Fruit fly (Drosophila melanogaster) whole organism, embryonic: Measurements from ENCODE around the gene CG8668.

Experiments used
- Adf1 ChIP-seq: fragments of 200-800 bp; sonication (Bioruptor generic); IDR thresholded peaks from 2 replicates; pipeline ENCODE4 v1.3.6; 2022; ENCODE audit warnings: missing biosample characterization, missing genetic modification characterization
- Antp ChIP-seq: fragments of 200-800 bp; sonication (Bioruptor generic); optimal IDR thresholded peaks from 3 replicates; lab custom pipeline; 2016; ENCODE audit warnings: missing biosample characterization, missing genetic modification characterization
- Atf-2 ChIP-seq: fragments of 200-800 bp; sonication (Bioruptor generic); optimal IDR thresholded peaks from 2 replicates; lab custom pipeline; 2016; ENCODE audit warnings: missing biosample characterization, missing genetic modification characterization
- Blimp-1 ChIP-seq: fragments of 200-800 bp; sonication (Bioruptor generic); optimal IDR thresholded peaks from 3 replicates; lab custom pipeline; 2018; ENCODE audit warnings: missing biosample characterization, missing genetic modification characterization, mild to moderate bottlenecking, moderate library complexity, missing genetic modification reagents
- BtbVII ChIP-seq: fragments of 200-800 bp; sonication (Bioruptor generic); optimal IDR thresholded peaks from 3 replicates; lab custom pipeline; 2017; ENCODE audit warnings: missing biosample characterization, mild to moderate bottlenecking, missing genetic modification characterization
- CG10147 ChIP-seq: fragments of 200-800 bp; sonication (Bioruptor generic); optimal IDR thresholded peaks from 2 replicates; lab custom pipeline; 2019; ENCODE audit warnings: missing biosample characterization, mild to moderate bottlenecking, missing genetic modification characterization, moderate library complexity
- CG1024 ChIP-seq: fragments of 200-800 bp; sonication (Bioruptor generic); IDR thresholded peaks from 2 replicates; pipeline ENCODE4 v1.3.6; 2022; ENCODE audit warnings: missing biosample characterization, missing genetic modification characterization
- CG11560 ChIP-seq: fragments of 200-800 bp; sonication (Bioruptor generic); IDR thresholded peaks from 3 replicates; pipeline ENCODE4 v1.3.6; 2022; ENCODE audit warnings: missing biosample characterization, missing genetic modification characterization
- CG12104 ChIP-seq: fragments of 200-800 bp; sonication (Bioruptor generic); optimal IDR thresholded peaks from 3 replicates; lab custom pipeline; 2016; ENCODE audit warnings: missing biosample characterization, missing genetic modification characterization
- CG17829 ChIP-seq: fragments of 200-800 bp; optimal IDR thresholded peaks from 2 replicates; lab custom pipeline; 2019; ENCODE audit warnings: missing biosample characterization, mild to moderate bottlenecking, missing genetic modification characterization, moderate library complexity
- CG2199 ChIP-seq: fragments of 200-800 bp; sonication (Bioruptor generic); IDR thresholded peaks from 3 replicates; pipeline ENCODE4 v1.3.6; 2022; ENCODE audit warnings: missing biosample characterization, missing genetic modification characterization
- CG2678 ChIP-seq: fragments of 200-800 bp; sonication (Bioruptor generic); optimal IDR thresholded peaks from 3 replicates; lab custom pipeline; 2019; ENCODE audit warnings: missing biosample characterization, mild to moderate bottlenecking, missing genetic modification characterization, moderate library complexity
- CG2712 ChIP-seq: fragments of 200-800 bp; optimal IDR thresholded peaks from 3 replicates; lab custom pipeline; 2019; ENCODE audit warnings: missing biosample characterization, mild to moderate bottlenecking, missing genetic modification characterization, moderate library complexity
- CG31224 ChIP-seq: fragments of 200-800 bp; sonication (Bioruptor generic); IDR thresholded peaks from 2 replicates; pipeline ENCODE4 v1.3.6; 2022; ENCODE audit warnings: missing biosample characterization, missing genetic modification characterization
- CG31388 ChIP-seq: fragments of 200-800 bp; sonication (Bioruptor generic); optimal IDR thresholded peaks from 2 replicates; lab custom pipeline; 2016; ENCODE audit warnings: missing biosample characterization, missing genetic modification characterization
- CG32532 ChIP-seq: fragments of 200-800 bp; sonication (Bioruptor generic); IDR thresholded peaks from 2 replicates; pipeline ENCODE4 v1.3.6; 2022; ENCODE audit warnings: missing biosample characterization, missing genetic modification characterization
- CG33213 ChIP-seq: fragments of 200-800 bp; sonication (Bioruptor generic); optimal IDR thresholded peaks from 3 replicates; lab custom pipeline; 2016; ENCODE audit warnings: missing biosample characterization, missing genetic modification characterization
- CG3838 ChIP-seq: fragments of 200-800 bp; sonication (Bioruptor generic); optimal IDR thresholded peaks from 3 replicates; lab custom pipeline; 2016; ENCODE audit warnings: missing biosample characterization, missing genetic modification characterization
- CG4424 ChIP-seq: fragments of 200-800 bp; sonication (Bioruptor generic); optimal IDR thresholded peaks from 3 replicates; lab custom pipeline; 2016; ENCODE audit warnings: missing biosample characterization, missing genetic modification characterization
- CG6272 ChIP-seq: fragments of 200-800 bp; sonication (Bioruptor generic); IDR thresholded peaks from 2 replicates; pipeline ENCODE4 v1.3.6; 2022; ENCODE audit warnings: missing biosample characterization, missing genetic modification characterization
- CG6765 ChIP-seq: fragments of 200-800 bp; sonication (Bioruptor generic); optimal IDR thresholded peaks from 3 replicates; lab custom pipeline; 2017; ENCODE audit warnings: missing biosample characterization, mild to moderate bottlenecking, missing genetic modification characterization
- CG7372 ChIP-seq: fragments of 200-800 bp; sonication (Bioruptor generic); IDR thresholded peaks from 2 replicates; pipeline ENCODE4 v1.3.6; 2022; ENCODE audit warnings: missing biosample characterization, missing genetic modification characterization
- CG8089 ChIP-seq: fragments of 200-800 bp; sonication (Bioruptor generic); optimal IDR thresholded peaks from 3 replicates; lab custom pipeline; 2016; ENCODE audit warnings: missing biosample characterization, missing genetic modification characterization
- CG8359 ChIP-seq: fragments of 200-800 bp; sonication (Bioruptor generic); optimal IDR thresholded peaks from 2 replicates; lab custom pipeline; 2017; ENCODE audit warnings: missing biosample characterization, mild to moderate bottlenecking, missing genetic modification characterization, borderline replicate concordance
- CG8924 ChIP-seq: fragments of 200-800 bp; optimal IDR thresholded peaks from 3 replicates; lab custom pipeline; 2019; ENCODE audit warnings: missing biosample characterization, mild to moderate bottlenecking, missing genetic modification characterization, moderate library complexity
- CG9932 ChIP-seq: fragments of 200-800 bp; sonication (Bioruptor generic); IDR thresholded peaks from 2 replicates; pipeline ENCODE4 v1.3.6; 2022; ENCODE audit warnings: missing biosample characterization, missing genetic modification characterization
- CTCF ChIP-seq: fragments of 200-800 bp; sonication (Bioruptor generic); optimal IDR thresholded peaks from 2 replicates; lab custom pipeline; 2017; ENCODE audit warnings: missing biosample characterization, mild to moderate bottlenecking, missing genetic modification characterization, moderate library complexity
- Dp ChIP-seq: fragments of 200-800 bp; sonication (Bioruptor generic); optimal IDR thresholded peaks from 2 replicates; lab custom pipeline; 2018; ENCODE audit warnings: missing biosample characterization, mild to moderate bottlenecking, missing genetic modification characterization, moderate library complexity
- Dref ChIP-seq: fragments of 200-800 bp; sonication (Bioruptor generic); IDR thresholded peaks from 2 replicates; pipeline ENCODE4 v1.3.6; 2022; ENCODE audit warnings: missing biosample characterization, missing genetic modification characterization
- Gsc ChIP-seq: fragments of 200-800 bp; sonication (Bioruptor generic); IDR thresholded peaks from 2 replicates; pipeline ENCODE4 v1.3.6; 2022; ENCODE audit warnings: missing biosample characterization, missing genetic modification characterization
- Jarid2 ChIP-seq: fragments of 200-800 bp; sonication (Bioruptor generic); optimal IDR thresholded peaks from 3 replicates; lab custom pipeline; 2017; ENCODE audit warnings: mild to moderate bottlenecking, missing biosample characterization, missing genetic modification reagents, missing genetic modification characterization
- Kr ChIP-seq: fragments of 200-800 bp; sonication (Bioruptor generic); optimal IDR thresholded peaks from 2 replicates; lab custom pipeline; 2017; ENCODE audit warnings: missing biosample characterization, mild to moderate bottlenecking, missing genetic modification characterization
- NfI ChIP-seq: fragments of 200-800 bp; sonication (Bioruptor generic); optimal IDR thresholded peaks from 3 replicates; lab custom pipeline; 2018; ENCODE audit warnings: missing biosample characterization, mild to moderate bottlenecking, missing genetic modification characterization, moderate library complexity
- Optix ChIP-seq: fragments of 200-800 bp; sonication (Bioruptor generic); IDR thresholded peaks from 3 replicates; pipeline ENCODE4 v1.3.6; 2022; ENCODE audit warnings: missing biosample characterization, missing genetic modification characterization
- PHDP ChIP-seq: fragments of 200-800 bp; sonication (Bioruptor generic); optimal IDR thresholded peaks from 3 replicates; lab custom pipeline; 2018; ENCODE audit warnings: missing biosample characterization, mild to moderate bottlenecking, missing genetic modification characterization, moderate library complexity
- ap ChIP-seq: fragments of 200-800 bp; sonication (Bioruptor generic); IDR thresholded peaks from 2 replicates; pipeline ENCODE4 v1.3.6; 2022; ENCODE audit warnings: missing biosample characterization, missing genetic modification characterization
- ara ChIP-seq: fragments of 200-800 bp; sonication (Bioruptor generic); IDR thresholded peaks from 2 replicates; pipeline ENCODE4 v1.3.6; 2022; ENCODE audit warnings: missing biosample characterization, missing genetic modification characterization
- ash1 ChIP-seq: fragments of 200-800 bp; sonication (Bioruptor generic); optimal IDR thresholded peaks from 2 replicates; lab custom pipeline; 2018; ENCODE audit warnings: missing biosample characterization, mild to moderate bottlenecking, missing genetic modification characterization
- cad ChIP-seq: fragments of >200 bp; optimal IDR thresholded peaks from 2 replicates; lab custom pipeline; 2017; ENCODE audit warnings: missing biosample characterization, missing genetic modification characterization
- caup ChIP-seq: fragments of 200-800 bp; sonication (Bioruptor generic); optimal IDR thresholded peaks from 3 replicates; lab custom pipeline; 2017; ENCODE audit warnings: missing biosample characterization, mild to moderate bottlenecking, missing genetic modification characterization, moderate library complexity; ENCODE audit not compliant: severe bottlenecking
- corto ChIP-seq: fragments of 200-800 bp; sonication (Bioruptor generic); optimal IDR thresholded peaks from 2 replicates; lab custom pipeline; 2016; ENCODE audit warnings: missing biosample characterization, mild to moderate bottlenecking, missing genetic modification characterization, moderate library complexity
- eve ChIP-seq, 2 experiments: fragments of >200 bp; optimal IDR thresholded peaks; 2 replicates each; lab custom pipeline; 2017; ENCODE audit warnings: missing biosample characterization in 2 of 2, missing genetic modification characterization in 2 of 2
- fru ChIP-seq: fragments of >200 bp; optimal IDR thresholded peaks from 2 replicates; lab custom pipeline; 2017
- gsb-n ChIP-seq: fragments of 200-800 bp; sonication (Bioruptor generic); optimal IDR thresholded peaks from 3 replicates; lab custom pipeline; 2018; ENCODE audit warnings: missing biosample characterization, mild to moderate bottlenecking, missing genetic modification characterization
- insv ChIP-seq, 2 experiments: fragments of 200-800 bp; sonication (Bioruptor generic); optimal IDR thresholded peaks; 3 replicates each; lab custom pipeline; 2016 to 2018; ENCODE audit warnings: missing biosample characterization in 2 of 2, missing genetic modification characterization in 2 of 2
- lov ChIP-seq, 2 experiments: fragments of 200-800 bp in 1 of 2; fragments of >200 bp in 1 of 2; sonication (Bioruptor generic) in 1 of 2; IDR thresholded peaks in 1 of 2; optimal IDR thresholded peaks in 1 of 2; 2 replicates in 1 of 2; 3 replicates in 1 of 2; pipeline versions ENCODE4 v1.3.6 to Lab custom; 2017 to 2022; ENCODE audit warnings: missing biosample characterization in 1 of 2, missing genetic modification characterization in 1 of 2
- pum ChIP-seq: fragments of 200-800 bp; sonication (Bioruptor generic); optimal IDR thresholded peaks from 2 replicates; lab custom pipeline; 2016; ENCODE audit warnings: missing biosample characterization, missing genetic modification characterization
- sim ChIP-seq: fragments of 200-800 bp; sonication (Bioruptor generic); IDR thresholded peaks from 2 replicates; pipeline ENCODE4 v1.3.6; 2022; ENCODE audit warnings: missing biosample characterization, missing genetic modification characterization
- sna ChIP-seq: fragments of 200-800 bp; sonication (Bioruptor generic); IDR thresholded peaks from 2 replicates; pipeline ENCODE4 v1.3.6; 2022; ENCODE audit warnings: missing biosample characterization, missing genetic modification characterization; ENCODE audit not compliant: partially characterized antibody
- stc ChIP-seq: fragments of 200-800 bp; sonication (Bioruptor generic); IDR thresholded peaks from 2 replicates; pipeline ENCODE4 v1.3.6; 2022; ENCODE audit warnings: missing biosample characterization, missing genetic modification characterization

Gene CG8668

DNA sequence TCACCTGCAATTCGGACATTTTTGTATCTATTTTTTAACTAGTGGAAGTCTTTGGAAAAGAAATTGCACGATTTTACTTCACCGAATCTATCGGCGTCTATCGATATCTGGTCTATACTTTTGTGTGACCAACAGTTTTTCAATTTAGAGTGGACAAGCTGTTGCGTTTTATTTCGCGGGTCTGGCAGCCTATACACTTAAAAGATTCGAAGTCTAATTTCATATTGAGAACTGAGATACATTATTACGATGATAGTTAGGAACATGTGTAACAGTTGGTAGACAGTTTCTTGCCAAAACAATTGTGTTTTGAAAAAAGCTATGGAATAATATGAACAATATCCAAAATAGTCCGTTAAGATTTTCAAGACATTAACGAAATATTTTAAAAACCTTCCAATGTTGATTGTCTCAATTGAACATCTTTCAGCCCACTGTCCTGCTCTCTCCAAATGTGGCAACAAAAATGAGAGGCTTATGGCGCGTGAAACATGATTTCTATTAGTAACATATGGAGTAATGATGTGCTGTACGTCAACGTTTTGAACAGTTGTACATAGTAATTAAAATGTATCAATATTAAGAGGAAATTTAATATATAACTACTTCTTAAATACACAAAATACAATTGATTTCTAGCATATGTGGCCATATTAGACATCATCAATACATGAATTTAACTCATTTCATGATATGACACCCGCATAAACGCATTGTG, 35.7 kb downstream of the CG8668 start, which contains the start of gene Acbp1 (continued):
- no peak for TF ChIP-seq Jarid2 (GFP tag; lab: Kevin White, UChicago)
- TF ChIP-seq Adf1 (GFP tag; lab: Robert Waterston, UW), result peak; percentile 75
- peak; percentile 98 for TF ChIP-seq CG6765 (GFP tag; lab: Kevin White, UChicago)
- peak in 1 of 2 experiments; percentile 86 for TF ChIP-seq insv (GFP tag; optimal IDR thresholded peaks at IDR 0.05; lab: Kevin White, UChicago)
- peak; percentile 87; the same call in 1 of the 2 replicates for TF ChIP-seq ara (GFP tag; lab: Robert Waterston, UW)
- TF ChIP-seq Dref (GFP tag; lab: Robert Waterston, UW), result peak; percentile 88
- TF ChIP-seq Atf-2 (GFP tag; lab: Kevin White, UChicago), result peak; percentile 91
- peak; percentile 99 for TF ChIP-seq CG2712
- TF ChIP-seq CG7372, result peak; percentile 90
- TF ChIP-seq Antp (GFP tag; lab: Kevin White, UChicago), result peak; percentile 97
- peak; percentile 89 for TF ChIP-seq corto (GFP tag; lab: Kevin White, UChicago)
- peak; percentile 96 for TF ChIP-seq Blimp-1
- peak; percentile 96 for TF ChIP-seq CG9932 (GFP tag; lab: Robert Waterston, UW)
- TF ChIP-seq Kr, result peak; percentile 92
- peak; percentile 99 for TF ChIP-seq CG17829 (tag; lab: Kevin White, UChicago)
- TF ChIP-seq CG11560 (tag; lab: Robert Waterston, UW), result peak; percentile 80
- peak; percentile 40 for TF ChIP-seq ash1 (GFP tag; lab: Kevin White, UChicago)
- peak; percentile 95 for TF ChIP-seq caup (GFP tag; lab: Kevin White, UChicago)
- TF ChIP-seq eve (GFP tag; optimal IDR thresholded peaks at IDR 0.05; lab: Kevin White, UChicago), result peak in 1 of 2 experiments; percentile 99
- TF ChIP-seq CG33213 (GFP tag; lab: Kevin White, UChicago), result peak; percentile 95
- peak; percentile 93 for TF ChIP-seq CG32532 (GFP tag; lab: Robert Waterston, UW)
- TF ChIP-seq CG8089 (GFP tag; lab: Kevin White, UChicago), result peak; percentile 92
- TF ChIP-seq CG10147 (GFP tag; lab: Kevin White, UChicago), result peak; percentile 98
- peak; percentile 98 for TF ChIP-seq gsb-n (tag; lab: Kevin White, UChicago)
- TF ChIP-seq CG4424 (GFP tag; lab: Kevin White, UChicago), result peak; percentile 95
- peak; percentile 99 for TF ChIP-seq BtbVII (GFP tag; lab: Kevin White, UChicago)
- TF ChIP-seq Dp (GFP tag; lab: Kevin White, UChicago), result peak; percentile 61
- no peak for TF ChIP-seq fru (lab: Kevin White, UChicago)
- peak; percentile 71 for TF ChIP-seq CG1024 (GFP tag; lab: Robert Waterston, UW)
- peak; percentile 85 for TF ChIP-seq CG31224 (GFP tag; lab: Robert Waterston, UW)
- TF ChIP-seq sna (GFP tag; lab: Robert Waterston, UW), result peak; percentile 80
- TF ChIP-seq CG12104, result peak; percentile 91
- peak; percentile 82 for TF ChIP-seq CG3838
- peak; percentile 99 for TF ChIP-seq CG8924 (tag; lab: Kevin White, UChicago)
- TF ChIP-seq CG2199 (GFP tag; lab: Robert Waterston, UW), result peak; percentile 88; the same call in 1 of the 3 replicates
- TF ChIP-seq ap (GFP tag; lab: Robert Waterston, UW), result peak; percentile 78
- TF ChIP-seq Gsc (GFP tag; lab: Robert Waterston, UW), result no peak
- TF ChIP-seq stc, result peak; percentile 81
- TF ChIP-seq lov (optimal IDR thresholded peaks at IDR 0.05; lab: Kevin White, UChicago), result no peak
- TF ChIP-seq lov (GFP tag; IDR thresholded peaks at IDR 0.05; lab: Robert Waterston, UW), result peak; percentile 76
- peak; percentile 68; the same call in 1 of the 3 replicates for TF ChIP-seq Optix (GFP tag; lab: Robert Waterston, UW)
- TF ChIP-seq CTCF (GFP tag; lab: Kevin White, UChicago), result peak; percentile 65
- peak; percentile 99 for TF ChIP-seq CG2678 (tag; lab: Kevin White, UChicago)
- TF ChIP-seq cad, result no peak
- TF ChIP-seq CG8359, result peak; percentile 89
- TF ChIP-seq PHDP (tag; lab: Kevin White, UChicago), result peak; percentile 99
- TF ChIP-seq NfI (GFP tag; lab: Kevin White, UChicago), result peak; percentile 95
- peak; percentile 73 for TF ChIP-seq CG31388 (GFP tag; lab: Kevin White, UChicago)
- peak; percentile 96 for TF ChIP-seq pum (GFP tag; lab: Kevin White, UChicago)
- peak; percentile 91 for TF ChIP-seq CG6272
- TF ChIP-seq sim (GFP tag; lab: Robert Waterston, UW), result peak; percentile 68
